Fruit fly (Drosophila melanogaster) whole organism, embryonic: ENCODE data around the gene Gmap.

Experiments
- Antp ChIP-seq: fragments of 200-800 bp; sonication (Bioruptor generic); optimal IDR thresholded peaks from 3 replicates; lab custom pipeline; 2016; ENCODE audit warnings: missing biosample characterization, missing genetic modification characterization
- Atf6 ChIP-seq: fragments of 200-800 bp; sonication (Bioruptor generic); IDR thresholded peaks from 2 replicates; pipeline ENCODE4 v1.3.6; 2022; ENCODE audit warnings: missing biosample characterization, missing genetic modification characterization
- B-H2 ChIP-seq: fragments of 200-800 bp; sonication (Bioruptor generic); optimal IDR thresholded peaks from 2 replicates; lab custom pipeline; 2018; ENCODE audit warnings: missing biosample characterization, mild to moderate bottlenecking, missing genetic modification characterization
- BEAF-32 ChIP-seq: fragments of 200-800 bp; sonication (Bioruptor generic); optimal IDR thresholded peaks from 3 replicates; lab custom pipeline; 2017; ENCODE audit warnings: missing biosample characterization, missing genetic modification characterization, mild to moderate bottlenecking, moderate library complexity, missing genetic modification reagents
- Bgb ChIP-seq: fragments of 200-800 bp; sonication (Bioruptor generic); IDR thresholded peaks from 2 replicates; pipeline ENCODE4 v1.3.6; 2022; ENCODE audit warnings: missing biosample characterization, missing genetic modification characterization; ENCODE audit not compliant: partially characterized antibody
- CG12659 ChIP-seq: fragments of 200-800 bp; sonication (Bioruptor generic); optimal IDR thresholded peaks from 3 replicates; lab custom pipeline; 2017; ENCODE audit warnings: mild to moderate bottlenecking, missing biosample characterization, missing genetic modification reagents, missing genetic modification characterization
- CG14441 ChIP-seq: fragments of 200-800 bp; sonication (Bioruptor generic); IDR thresholded peaks from 2 replicates; pipeline ENCODE4 v1.3.6; 2022; ENCODE audit warnings: missing biosample characterization, missing genetic modification characterization
- CG14710 ChIP-seq: fragments of 200-800 bp; sonication (Bioruptor generic); optimal IDR thresholded peaks from 3 replicates; lab custom pipeline; 2019; ENCODE audit warnings: missing biosample characterization, mild to moderate bottlenecking, missing genetic modification characterization, moderate library complexity
- CG15514 ChIP-seq: fragments of 200-800 bp; sonication (Bioruptor generic); optimal IDR thresholded peaks from 3 replicates; lab custom pipeline; 2017; ENCODE audit warnings: missing biosample characterization, missing genetic modification characterization, mild to moderate bottlenecking, moderate library complexity, missing genetic modification reagents
- CG2889 ChIP-seq: fragments of 200-800 bp; sonication (Bioruptor generic); IDR thresholded peaks from 3 replicates; pipeline ENCODE4 v1.3.6; 2022; ENCODE audit warnings: missing biosample characterization, missing genetic modification characterization
- CG32772 ChIP-seq: fragments of 200-800 bp; sonication (Bioruptor generic); IDR thresholded peaks from 2 replicates; pipeline ENCODE4 v1.3.6; 2022; ENCODE audit warnings: missing biosample characterization, missing genetic modification characterization
- CG34224 ChIP-seq: fragments of 200-800 bp; sonication (Bioruptor generic); IDR thresholded peaks from 3 replicates; pipeline ENCODE4 v1.3.6; 2022; ENCODE audit warnings: missing biosample characterization, missing genetic modification characterization; ENCODE audit not compliant: partially characterized antibody
- CG4617 ChIP-seq: fragments of 200-800 bp; sonication (Bioruptor generic); optimal IDR thresholded peaks from 3 replicates; lab custom pipeline; 2016; ENCODE audit warnings: missing biosample characterization, missing genetic modification characterization, borderline replicate concordance
- CG6254 ChIP-seq: fragments of 200-800 bp; sonication (Bioruptor generic); optimal IDR thresholded peaks from 3 replicates; lab custom pipeline; 2017; ENCODE audit warnings: mild to moderate bottlenecking, missing biosample characterization, missing genetic modification reagents, missing genetic modification characterization
- CG6689 ChIP-seq: fragments of 200-800 bp; sonication (Bioruptor generic); IDR thresholded peaks from 2 replicates; pipeline ENCODE4 v1.3.6; 2022; ENCODE audit warnings: missing biosample characterization, missing genetic modification characterization
- CG6791 ChIP-seq: fragments of 200-800 bp; sonication (Bioruptor generic); IDR thresholded peaks from 3 replicates; pipeline ENCODE4 v1.3.6; 2022; ENCODE audit warnings: missing biosample characterization, missing genetic modification characterization; ENCODE audit not compliant: partially characterized antibody
- CG7928 ChIP-seq: fragments of 200-800 bp; sonication (Bioruptor generic); optimal IDR thresholded peaks from 2 replicates; lab custom pipeline; 2017; ENCODE audit warnings: missing biosample characterization, mild to moderate bottlenecking, missing genetic modification characterization
- CG7963 ChIP-seq: fragments of 200-800 bp; sonication (Bioruptor generic); IDR thresholded peaks from 3 replicates; pipeline ENCODE4 v1.3.6; 2022; ENCODE audit warnings: missing biosample characterization, missing genetic modification characterization; ENCODE audit not compliant: partially characterized antibody
- CG8089 ChIP-seq: fragments of 200-800 bp; sonication (Bioruptor generic); optimal IDR thresholded peaks from 3 replicates; lab custom pipeline; 2016; ENCODE audit warnings: missing biosample characterization, missing genetic modification characterization
- CG9727 ChIP-seq: fragments of 200-800 bp; sonication (Bioruptor generic); optimal IDR thresholded peaks from 3 replicates; lab custom pipeline; 2017; ENCODE audit warnings: missing biosample characterization, mild to moderate bottlenecking, missing genetic modification characterization
- CoRest ChIP-seq: fragments of 200-800 bp; sonication (Bioruptor generic); optimal IDR thresholded peaks from 3 replicates; lab custom pipeline; 2018; ENCODE audit warnings: missing biosample characterization, mild to moderate bottlenecking, missing genetic modification characterization, moderate library complexity
- Doc3 ChIP-seq: fragments of 200-800 bp; sonication (Bioruptor generic); IDR thresholded peaks from 3 replicates; pipeline ENCODE4 v1.3.6; 2022; ENCODE audit warnings: missing biosample characterization, missing genetic modification characterization; ENCODE audit not compliant: partially characterized antibody
- Dp ChIP-seq: fragments of 200-800 bp; sonication (Bioruptor generic); optimal IDR thresholded peaks from 2 replicates; lab custom pipeline; 2018; ENCODE audit warnings: missing biosample characterization, mild to moderate bottlenecking, missing genetic modification characterization, moderate library complexity
- Ets97D ChIP-seq: fragments of 200-800 bp; sonication (Bioruptor generic); optimal IDR thresholded peaks from 3 replicates; lab custom pipeline; 2016; ENCODE audit warnings: missing biosample characterization, missing genetic modification characterization
- Gsc ChIP-seq: fragments of 200-800 bp; sonication (Bioruptor generic); IDR thresholded peaks from 2 replicates; pipeline ENCODE4 v1.3.6; 2022; ENCODE audit warnings: missing biosample characterization, missing genetic modification characterization
- Hr39 ChIP-seq: fragments of >200 bp; optimal IDR thresholded peaks from 2 replicates; lab custom pipeline; 2017
- Lhr ChIP-seq: fragments of 200-800 bp; sonication (Bioruptor generic); optimal IDR thresholded peaks from 3 replicates; lab custom pipeline; 2017; ENCODE audit warnings: mild to moderate bottlenecking, missing biosample characterization, missing genetic modification reagents, missing genetic modification characterization
- Max ChIP-seq: fragments of 200-800 bp; sonication (Bioruptor generic); optimal IDR thresholded peaks from 2 replicates; lab custom pipeline; 2016; ENCODE audit warnings: missing biosample characterization, mild to moderate bottlenecking, missing genetic modification characterization
- Med ChIP-seq: fragments of 200-800 bp; sonication (Bioruptor generic); peaks from one replicate; lab custom pipeline; 2016; ENCODE audit warnings: missing biosample characterization, missing genetic modification characterization, mild to moderate bottlenecking, inconsistent platforms, moderate library complexity
- Mrtf ChIP-seq: fragments of 200-800 bp; sonication (Bioruptor generic); IDR thresholded peaks from 3 replicates; pipeline ENCODE4 v1.3.6; 2022; ENCODE audit warnings: missing biosample characterization, missing genetic modification characterization
- Oli ChIP-seq: fragments of 200-800 bp; sonication (Bioruptor generic); optimal IDR thresholded peaks from 2 replicates; lab custom pipeline; 2018; ENCODE audit warnings: missing biosample characterization, mild to moderate bottlenecking, missing genetic modification characterization, moderate library complexity
- Pdp1 ChIP-seq, 2 experiments: fragments of 200-800 bp; sonication (Bioruptor generic); optimal IDR thresholded peaks; 3 replicates each; lab custom pipeline; 2016; ENCODE audit warnings: missing biosample characterization in 2 of 2, missing genetic modification characterization in 2 of 2, mild to moderate bottlenecking in 1 of 2, moderate library complexity in 1 of 2
- al ChIP-seq: fragments of 200-800 bp; sonication (Bioruptor generic); IDR thresholded peaks from 2 replicates; pipeline ENCODE4 v1.3.6; 2022; ENCODE audit warnings: missing biosample characterization, missing genetic modification characterization
- caup ChIP-seq: fragments of 200-800 bp; sonication (Bioruptor generic); optimal IDR thresholded peaks from 3 replicates; lab custom pipeline; 2017; ENCODE audit warnings: missing biosample characterization, mild to moderate bottlenecking, missing genetic modification characterization, moderate library complexity; ENCODE audit not compliant: severe bottlenecking
- croc ChIP-seq: fragments of 200-800 bp; sonication (Bioruptor generic); conservative IDR thresholded peaks from 3 replicates; pipeline ENCODE4 v1.3.6; 2022; ENCODE audit warnings: missing biosample characterization, missing genetic modification characterization
- crp ChIP-seq, 2 experiments: fragments of 200-800 bp; sonication (Bioruptor generic); optimal IDR thresholded peaks; 2 replicates in 1 of 2; 3 replicates in 1 of 2; lab custom pipeline; 2017; ENCODE audit warnings: missing biosample characterization in 2 of 2, missing genetic modification characterization in 2 of 2, mild to moderate bottlenecking in 1 of 2, moderate library complexity in 1 of 2
- dimm ChIP-seq: fragments of 200-800 bp; sonication (Bioruptor generic); IDR thresholded peaks from 2 replicates; pipeline ENCODE4 v1.3.6; 2022; ENCODE audit warnings: missing biosample characterization, missing genetic modification characterization
- gfzf ChIP-seq: fragments of 200-800 bp; sonication (Bioruptor generic); optimal IDR thresholded peaks from 2 replicates; lab custom pipeline; 2016; ENCODE audit warnings: missing biosample characterization, mild to moderate bottlenecking, missing genetic modification characterization, moderate library complexity
- inv ChIP-seq: fragments of 200-800 bp; sonication (Bioruptor generic); IDR thresholded peaks from 2 replicates; pipeline ENCODE4 v1.3.6; 2022; ENCODE audit warnings: missing biosample characterization, missing genetic modification characterization; ENCODE audit not compliant: partially characterized antibody
- lilli ChIP-seq: fragments of 200-800 bp; sonication (Bioruptor generic); optimal IDR thresholded peaks from 3 replicates; lab custom pipeline; 2016; ENCODE audit warnings: missing biosample characterization, missing genetic modification characterization
- nerfin-1 ChIP-seq: fragments of 200-800 bp; sonication (Bioruptor generic); optimal IDR thresholded peaks from 3 replicates; lab custom pipeline; 2019; ENCODE audit warnings: missing biosample characterization, mild to moderate bottlenecking, missing genetic modification characterization, moderate library complexity
- p53 ChIP-seq: fragments of 200-800 bp; sonication (Bioruptor generic); optimal IDR thresholded peaks from 2 replicates; lab custom pipeline; 2016; ENCODE audit warnings: missing biosample characterization, missing genetic modification characterization
- phol ChIP-seq: fragments of 200-800 bp; sonication (Bioruptor generic); optimal IDR thresholded peaks from 3 replicates; lab custom pipeline; 2018; ENCODE audit warnings: missing biosample characterization, mild to moderate bottlenecking, missing genetic modification characterization, moderate library complexity
- ro ChIP-seq: fragments of 200-800 bp; sonication (Bioruptor generic); IDR thresholded peaks from 2 replicates; pipeline ENCODE4 v1.3.6; 2022; ENCODE audit warnings: missing biosample characterization, missing genetic modification characterization
- row ChIP-seq: fragments of 200-800 bp; sonication (Bioruptor generic); IDR thresholded peaks from 3 replicates; pipeline ENCODE4 v1.3.6; 2022; ENCODE audit warnings: missing biosample characterization, missing genetic modification characterization
- sens ChIP-seq: fragments of 200-800 bp; sonication (Bioruptor generic); peaks from one replicate; lab custom pipeline; 2016; ENCODE audit warnings: missing biosample characterization, missing genetic modification characterization
- sisA ChIP-seq: fragments of 200-800 bp; sonication (Bioruptor generic); IDR thresholded peaks from 2 replicates; pipeline ENCODE4 v1.3.6; 2022; ENCODE audit warnings: missing biosample characterization, missing genetic modification characterization
- slou ChIP-seq: fragments of 200-800 bp; sonication (Bioruptor generic); optimal IDR thresholded peaks from 3 replicates; lab custom pipeline; 2016; ENCODE audit warnings: missing biosample characterization, missing genetic modification characterization
- trem ChIP-seq: fragments of 200-800 bp; optimal IDR thresholded peaks from 3 replicates; lab custom pipeline; 2019; ENCODE audit warnings: missing biosample characterization, mild to moderate bottlenecking, missing genetic modification characterization, moderate library complexity
- zf30C ChIP-seq: fragments of 200-800 bp; sonication (Bioruptor generic); optimal IDR thresholded peaks from 3 replicates; lab custom pipeline; 2018; ENCODE audit warnings: missing biosample characterization, mild to moderate bottlenecking, missing genetic modification characterization

Gene Gmap

dm6 chrX:15482236-15482660 lies 4.5 kb upstream of the Gmap start, which contains the start of gene CG6340:
Gene CG6340, plus strand, starts transcription at chrX:15482374.
- no peak for TF ChIP-seq Antp (GFP tag; lab: Kevin White, UChicago)
- 0 out of 3 replicates have a peak, but pooled peaks have one; percentile 41 for TF ChIP-seq Doc3 (GFP tag; lab: Robert Waterston, UW)
- peak; percentile 65; the same call in 1 of the 2 replicates for TF ChIP-seq inv (GFP tag; lab: Robert Waterston, UW)
- peak; percentile 72 for TF ChIP-seq Dp (GFP tag; lab: Kevin White, UChicago)
- peak; percentile 60 for TF ChIP-seq Ets97D
- no peak for TF ChIP-seq Oli (tag; lab: Kevin White, UChicago)
- TF ChIP-seq CG14441 (GFP tag; lab: Robert Waterston, UW) = no peak
- peak; percentile 65 for TF ChIP-seq sens (GFP tag; lab: Kevin White, UChicago)
- TF ChIP-seq ro (GFP tag; lab: Robert Waterston, UW) = no peak
- peak; percentile 11 for TF ChIP-seq Max (GFP tag; lab: Kevin White, UChicago)
- no peak for TF ChIP-seq CG2889 (GFP tag; lab: Robert Waterston, UW)
- no peak for TF ChIP-seq Pdp1 (GFP tag; optimal IDR thresholded peaks at IDR 0.05; lab: Kevin White, UChicago)
- TF ChIP-seq B-H2 (GFP tag; lab: Kevin White, UChicago) = no peak
- peak; percentile 29 for TF ChIP-seq CG14710 (tag; lab: Kevin White, UChicago)
- no peak for TF ChIP-seq Hr39 (lab: Kevin White, UChicago)
- TF ChIP-seq CG12659 = peak; percentile 52
- peak; percentile 70 for TF ChIP-seq CG34224 (GFP tag; lab: Robert Waterston, UW)
- peak; percentile 16 for TF ChIP-seq phol (tag; lab: Kevin White, UChicago)
- TF ChIP-seq Atf6 = no peak
- peak; percentile 63 for TF ChIP-seq gfzf (GFP tag; lab: Kevin White, UChicago)
- TF ChIP-seq trem (tag; lab: Kevin White, UChicago) = no peak
- 0 out of 2 replicates have a peak, but pooled peaks have one; percentile 24 for TF ChIP-seq CG32772
- TF ChIP-seq al (GFP tag; lab: Robert Waterston, UW) = no peak
- TF ChIP-seq CG6689 (GFP tag; lab: Robert Waterston, UW) = no peak
- peak; percentile 84 for TF ChIP-seq BEAF-32 (GFP tag; lab: Kevin White, UChicago)
- peak; percentile 50 for TF ChIP-seq Med (GFP tag; lab: Kevin White, UChicago)
- no peak for TF ChIP-seq CG6254 (GFP tag; lab: Kevin White, UChicago)
- TF ChIP-seq CG15514 (GFP tag; lab: Kevin White, UChicago) = peak; percentile 68
- TF ChIP-seq CG9727 = no peak
- TF ChIP-seq crp (GFP tag; optimal IDR thresholded peaks at IDR 0.05; lab: Kevin White, UChicago) = peak in 1 of 2 experiments; percentile 8
- 0 out of 3 replicates have a peak, but pooled peaks have one; percentile 41 for TF ChIP-seq CG7963 (GFP tag; lab: Robert Waterston, UW)
- peak; percentile 86 for TF ChIP-seq Bgb (GFP tag; lab: Robert Waterston, UW)
- TF ChIP-seq zf30C (GFP tag; lab: Kevin White, UChicago) = no peak
- no peak for TF ChIP-seq Gsc (GFP tag; lab: Robert Waterston, UW)
- TF ChIP-seq CoRest (tag; lab: Kevin White, UChicago) = peak; percentile 20
- no peak for TF ChIP-seq caup
- TF ChIP-seq sisA (GFP tag; lab: Robert Waterston, UW) = no peak
- no peak for TF ChIP-seq lilli (GFP tag; lab: Kevin White, UChicago)
- 0 out of 3 replicates have a peak, but pooled peaks have one; percentile 13 for TF ChIP-seq row (GFP tag; lab: Robert Waterston, UW)
- TF ChIP-seq dimm = no peak
- peak; percentile 22 for TF ChIP-seq Lhr (GFP tag; lab: Kevin White, UChicago)
- peak; percentile 24 for TF ChIP-seq nerfin-1 (tag; lab: Kevin White, UChicago)
- TF ChIP-seq Mrtf (GFP tag; lab: Robert Waterston, UW) = no peak
- TF ChIP-seq croc (GFP tag; lab: Robert Waterston, UW) = no peak
- TF ChIP-seq CG4617 (GFP tag; lab: Kevin White, UChicago) = peak; percentile 21
- TF ChIP-seq p53 (GFP tag; lab: Kevin White, UChicago) = no peak
- TF ChIP-seq CG7928 (GFP tag; lab: Kevin White, UChicago) = no peak
- peak; percentile 84 for TF ChIP-seq CG6791 (GFP tag; lab: Robert Waterston, UW)
- TF ChIP-seq CG8089 (GFP tag; lab: Kevin White, UChicago) = no peak
- no peak for TF ChIP-seq slou (GFP tag; lab: Kevin White, UChicago)
